Worm (Caenorhabditis elegans): Measurements from ENCODE around the gene Y6E2A.5.

Y6E2A.5 gene

ce11 chrV:15707982-15708381, 10.5 kb downstream of the Y6E2A.5 start (continued):
- no peak for TF ChIP-seq ceh-8 (GFP tag; optimal IDR thresholded peaks at IDR 0.05)
- no peak for TF ChIP-seq vab-15 (tag; optimal IDR thresholded peaks at IDR 0.05)
- peak in 5 of 6 experiments; percentile 32 to 98 (median 74) for TF ChIP-seq elt-3 (tag; optimal IDR thresholded peaks at IDR 0.05)
- TF ChIP-seq Y116A8C.19 (tag; optimal IDR thresholded peaks at IDR 0.05; ENCODE audit: borderline replicate concordance): no peak
- no peak for TF ChIP-seq nhr-84 (tag; optimal IDR thresholded peaks at IDR 0.05)
- TF ChIP-seq nhr-76 (tag; optimal IDR thresholded peaks at IDR 0.05): no peak

- TF ChIP-seq elt-3 (tag; optimal IDR thresholded peaks at IDR 0.05): peak in 1 of 6 experiments; percentile 51
- peak; percentile 5 for TF ChIP-seq blmp-1 (tag; optimal IDR thresholded peaks at IDR 0.05)
- no peak for TF ChIP-seq hpl-2 (GFP tag; optimal IDR thresholded peaks at IDR 0.05)
- TF ChIP-seq nhr-85 (tag): peak; percentile 29
Observed at ce11 chrV:15704745-15705144, 13.7 kb downstream of the Y6E2A.5 start, which contains the start of gene twk-34. Gene twk-34, plus strand, starts transcription at chrV:15704960.

ce11 chrV:15702263-15702662, 16.2 kb downstream of the Y6E2A.5 start, which contains the start of gene nhr-53:
Gene nhr-53, minus strand, starts transcription at chrV:15702363.
- TF ChIP-seq lin-15B (tag; optimal IDR thresholded peaks at IDR 0.05) (no peak), efl-1 (optimal IDR thresholded peaks at IDR 0.05) (no peak), efl-1 (GFP tag; optimal IDR thresholded peaks at IDR 0.05 in 1 of 2) (peak in 1 of 2 experiments; percentile 30), isw-1 (GFP tag; IDR thresholded peaks at IDR 0.05) (no peak), lsy-2 (tag; optimal IDR thresholded peaks at IDR 0.05) (no peak)

- TF ChIP-seq irx-1 (tag; optimal IDR thresholded peaks at IDR 0.05) (no peak), swsn-7 (tag; optimal IDR thresholded peaks at IDR 0.05) (no peak), zip-4 (GFP tag; optimal IDR thresholded peaks at IDR 0.05) (no peak)
Observed at ce11 chrV:15699799-15700198, 18.7 kb downstream of the Y6E2A.5 start, which contains the start of gene nhr-199. Gene nhr-199, minus strand, starts transcription at chrV:15699899.

ce11 chrV:15698099-15698498, 20.4 kb downstream of the Y6E2A.5 start, which contains the start of gene srx-29:
Gene srx-29, minus strand, starts transcription at chrV:15698199.
- TF ChIP-seq nhr-84 (tag; optimal IDR thresholded peaks at IDR 0.05) (no peak), elt-2 (tag; optimal IDR thresholded peaks at IDR 0.05) (no peak), zip-4 (GFP tag; optimal IDR thresholded peaks at IDR 0.05) (no peak), ztf-4 (tag; optimal IDR thresholded peaks at IDR 0.05) (no peak), lsy-2 (tag; optimal IDR thresholded peaks at IDR 0.05) (no peak), nhr-237 (tag; optimal IDR thresholded peaks at IDR 0.05) (no peak), pag-3 (tag; optimal IDR thresholded peaks at IDR 0.05; ENCODE audit: borderline replicate concordance, insufficient read depth) (no peak), unc-86 (tag; optimal IDR thresholded peaks at IDR 0.05) (no peak), sox-4 (tag; optimal IDR thresholded peaks at IDR 0.05) (no peak), Y116A8C.19 (tag; optimal IDR thresholded peaks at IDR 0.05; ENCODE audit: borderline replicate concordance) (no peak), pqm-1 (tag; optimal IDR thresholded peaks at IDR 0.05) (no peak), tbx-2 (tag; optimal IDR thresholded peaks at IDR 0.05) (no peak), lin-13 (GFP tag; optimal IDR thresholded peaks at IDR 0.05) (no peak), C04F5.9 (tag; optimal IDR thresholded peaks at IDR 0.05) (no peak)

- TF ChIP-seq nhr-71 (tag; optimal IDR thresholded peaks at IDR 0.05): peak; percentile 29
- TF ChIP-seq sox-4 (tag; optimal IDR thresholded peaks at IDR 0.05): peak; percentile 28
- TF ChIP-seq lin-39 (tag; optimal IDR thresholded peaks at IDR 0.05): no peak
- peak; percentile 79 for TF ChIP-seq fkh-8 (tag; optimal IDR thresholded peaks at IDR 0.05)
- TF ChIP-seq ceh-63 (GFP tag; optimal IDR thresholded peaks at IDR 0.05): no peak
- peak; percentile 55 for TF ChIP-seq dsc-1 (tag; optimal IDR thresholded peaks at IDR 0.05)
Observed at ce11 chrV:15693682-15694081, 24.8 kb downstream of the Y6E2A.5 start, which contains the start of gene nhr-198. Gene nhr-198, plus strand, starts transcription at chrV:15693994.
